Worm (Caenorhabditis elegans) whole organism, L4 larva: Measurements from ENCODE around the gene lys-10.

ENCODE experiments used
- cey-2 ChIP-seq: sonication (generic microtip); optimal IDR thresholded peaks from 3 replicates; lab custom pipeline; 2017; ENCODE audit warnings: missing genetic modification characterization, mild to moderate bottlenecking, missing compliant biosample characterization, antibody characterized with exemption, borderline replicate concordance; ENCODE audit not compliant: insufficient read depth
- nhr-10 ChIP-seq: fragments of 150-350 bp; optimal IDR thresholded peaks from 2 replicates; lab custom pipeline; 2014; ENCODE audit warnings: missing biosample characterization, missing genetic modification characterization

ce11 chrIV:8333554-8333953 lies 928 bp downstream of the lys-10 start:
- TF ChIP-seq nhr-10 (tag; lab: Kevin White, UChicago) (no peak), cey-2 (tag; lab: Kevin White, UChicago) (no peak)
